Fruit fly (Drosophila melanogaster): ENCODE measurements around the gene dmt.

- TF ChIP-seq toe (GFP tag; optimal IDR thresholded peaks at IDR 0.05) (no peak), CG14711 (tag; optimal IDR thresholded peaks at IDR 0.05) (no peak), CG1620 (GFP tag; optimal IDR thresholded peaks at IDR 0.05) (no peak), bab1 (GFP tag; optimal IDR thresholded peaks at IDR 0.05) (no peak), pad (GFP tag; optimal IDR thresholded peaks at IDR 0.05) (no peak), kay (GFP tag; ENCODE audit: borderline replicate concordance) (no peak), cnc (optimal IDR thresholded peaks at IDR 0.05) (no peak), CG12768 (GFP tag; optimal IDR thresholded peaks at IDR 0.05) (no peak), Mnt (GFP tag; optimal IDR thresholded peaks at IDR 0.05) (no peak)
Observed at dm6 chr3R:9683064-9683682, 27.8 kb upstream of the dmt start.

All from whole organism, adult.